Fruit fly (Drosophila melanogaster): ENCODE measurements around the gene CG2120.

DNA sequence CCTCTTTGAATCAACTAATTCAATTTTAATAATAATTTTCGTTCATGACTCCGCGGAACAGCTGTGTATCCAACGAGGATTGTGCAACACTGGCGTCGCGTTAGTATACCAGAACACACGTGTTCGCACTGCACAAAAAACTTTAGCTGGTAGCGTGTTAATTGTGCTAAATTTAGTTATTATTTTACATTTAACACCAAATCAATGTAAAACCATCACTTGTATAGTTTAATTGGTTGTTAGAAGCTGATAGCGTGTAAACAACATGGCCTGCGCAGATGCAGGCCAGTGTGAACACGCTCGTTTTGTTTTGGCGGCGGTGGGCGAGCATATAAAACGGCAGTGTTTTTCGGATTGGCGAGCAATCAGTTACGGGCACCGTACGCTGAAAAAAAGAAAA lies 21.7 kb downstream of the CG2120 start, which contains the start of the genes Traf6 and GIIIspla2:
- TF ChIP-seq CG8478 (optimal IDR thresholded peaks at IDR 0.05) = no peak
- no peak for TF ChIP-seq CTCF (optimal IDR thresholded peaks at IDR 0.05)
